Fruit fly (Drosophila melanogaster): Measurements from ENCODE around the gene CG18598.

DNA sequence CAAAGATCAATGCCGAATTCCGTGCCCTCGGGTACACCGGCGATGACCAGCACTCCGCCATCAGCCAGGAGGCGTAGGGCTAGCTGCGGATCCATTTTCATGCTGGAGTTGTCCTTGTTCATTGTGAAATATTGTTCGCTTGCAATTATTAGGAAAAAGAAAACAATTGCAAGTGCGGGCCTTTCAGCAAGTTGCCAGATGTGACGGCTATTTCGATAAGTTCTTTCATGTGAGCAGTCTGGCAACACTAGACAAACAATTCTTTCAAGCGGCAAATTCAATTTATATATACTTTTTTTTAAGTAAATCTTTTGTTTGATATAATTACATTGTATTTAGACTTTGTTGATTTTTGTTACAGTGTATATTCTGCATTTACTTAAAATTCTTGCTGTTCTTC is 1.7 kb downstream of the CG18598 start, which contains the start of gene CG12320:
- TF ChIP-seq cnc (optimal IDR thresholded peaks at IDR 0.05) (no peak), bab1 (GFP tag; optimal IDR thresholded peaks at IDR 0.05) (peak; percentile 45), CG5204 (GFP tag; optimal IDR thresholded peaks at IDR 0.05) (no peak), Crg-1 (GFP tag; optimal IDR thresholded peaks at IDR 0.05) (no peak), ovo (GFP tag; optimal IDR thresholded peaks at IDR 0.05) (no peak), kay (GFP tag; ENCODE audit: borderline replicate concordance) (no peak), cic (GFP tag; optimal IDR thresholded peaks at IDR 0.05) (no peak), Hr96 (GFP tag; optimal IDR thresholded peaks at IDR 0.05) (no peak), pad (GFP tag; optimal IDR thresholded peaks at IDR 0.05) (no peak), CG12768 (GFP tag; optimal IDR thresholded peaks at IDR 0.05) (no peak), Mnt (GFP tag; optimal IDR thresholded peaks at IDR 0.05) (no peak), Clk (GFP tag; optimal IDR thresholded peaks at IDR 0.05) (no peak), CG33017 (tag; optimal IDR thresholded peaks at IDR 0.05) (no peak)
